Worm (Caenorhabditis elegans): ENCODE data around the gene sra-3.

sra-3 gene

ce11 chrII:9500926-9501325 is 39.7 kb downstream of the sra-3 start (continued):
- no peak for TF ChIP-seq zfp-3 (GFP tag; conservative IDR thresholded peaks at IDR 0.05)
- TF ChIP-seq F10B5.3 (tag; optimal IDR thresholded peaks at IDR 0.05) = no peak
- TF ChIP-seq pqm-1 (tag; optimal IDR thresholded peaks at IDR 0.05) = peak; percentile 81
- no peak for TF ChIP-seq madf-9 (GFP tag; conservative IDR thresholded peaks at IDR 0.05)
- TF ChIP-seq nhr-41 (GFP tag; IDR thresholded peaks at IDR 0.05) = peak; percentile 86
- peak; percentile 96 for TF ChIP-seq dve-1 (tag; optimal IDR thresholded peaks at IDR 0.05; ENCODE audit: insufficient read depth)
- no peak for TF ChIP-seq ctbp-1 (GFP tag; IDR thresholded peaks at IDR 0.05)
- no peak for TF ChIP-seq duxl-1 (tag; optimal IDR thresholded peaks at IDR 0.05; ENCODE audit: poor library complexity)
- peak; percentile 86 for TF ChIP-seq hlh-30 (tag; optimal IDR thresholded peaks at IDR 0.05; ENCODE audit: insufficient read depth)
- TF ChIP-seq ZK546.5 (tag; optimal IDR thresholded peaks at IDR 0.05) = no peak
- peak in 1 of 2 experiments; percentile 49 for TF ChIP-seq hif-1 (tag; optimal IDR thresholded peaks at IDR 0.05)
- peak; percentile 55 for TF ChIP-seq T20F7.1 (GFP tag; optimal IDR thresholded peaks at IDR 0.05)
- TF ChIP-seq mep-1 (tag; optimal IDR thresholded peaks at IDR 0.05) = peak; percentile 60
- TF ChIP-seq lim-7 (GFP tag; IDR thresholded peaks at IDR 0.05) = no peak
- TF ChIP-seq nhr-28 (tag; optimal IDR thresholded peaks at IDR 0.05) = peak; percentile 92
- no peak for TF ChIP-seq F26F4.8 (GFP tag; conservative IDR thresholded peaks at IDR 0.05)
- no peak for TF ChIP-seq set-16 (GFP tag; IDR thresholded peaks at IDR 0.05)
- no peak for TF ChIP-seq zip-2 (tag; optimal IDR thresholded peaks at IDR 0.05)
- no peak for TF ChIP-seq ztf-11 (tag; optimal IDR thresholded peaks at IDR 0.05)
- no peak for TF ChIP-seq lin-29 (GFP tag; IDR thresholded peaks at IDR 0.05)
- TF ChIP-seq skn-1 (tag; optimal IDR thresholded peaks at IDR 0.05) = no peak
- peak; percentile 95 for TF ChIP-seq hlh-11 (tag; optimal IDR thresholded peaks at IDR 0.05)
- no peak for TF ChIP-seq ceh-32 (tag; optimal IDR thresholded peaks at IDR 0.05; ENCODE audit: poor library complexity)
- TF ChIP-seq jun-1 (tag; optimal IDR thresholded peaks at IDR 0.05) = peak; percentile 53
- TF ChIP-seq nhr-102 (tag; optimal IDR thresholded peaks at IDR 0.05) = peak; percentile 83
- TF ChIP-seq ceh-82 (tag; optimal IDR thresholded peaks at IDR 0.05) = no peak
- TF ChIP-seq dmd-9 (GFP tag; IDR thresholded peaks at IDR 0.05) = no peak
- TF ChIP-seq zfp-2 (tag; optimal IDR thresholded peaks at IDR 0.05) = no peak
- peak; percentile 12 for TF ChIP-seq nhr-11 (tag; optimal IDR thresholded peaks at IDR 0.05)
- peak in 1 of 2 experiments; percentile 49 for TF ChIP-seq daf-16 (GFP tag; optimal IDR thresholded peaks at IDR 0.05)
- TF ChIP-seq daf-16 (tag; optimal IDR thresholded peaks at IDR 0.05) = peak; percentile 96
- no peak for TF ChIP-seq daf-19 (GFP tag; conservative IDR thresholded peaks at IDR 0.05)
- TF ChIP-seq pha-4 (GFP tag; IDR thresholded peaks at IDR 0.05) = no peak
- TF ChIP-seq pha-4 (tag; optimal IDR thresholded peaks at IDR 0.05) = peak; percentile 44
- peak; percentile 52 for TF ChIP-seq mes-2 (tag; optimal IDR thresholded peaks at IDR 0.05; ENCODE audit: poor library complexity, severe bottlenecking)
- TF ChIP-seq lir-3 (tag; optimal IDR thresholded peaks at IDR 0.05) = no peak
- TF ChIP-seq tra-1 (GFP tag; IDR thresholded peaks at IDR 0.05) = peak; percentile 88
- no peak for TF ChIP-seq Y105C5A.15 (GFP tag; IDR thresholded peaks at IDR 0.05)
- TF ChIP-seq T26A8.4 (GFP tag; IDR thresholded peaks at IDR 0.05) = no peak
- TF ChIP-seq nhr-10 (tag; optimal IDR thresholded peaks at IDR 0.05) = peak; percentile 24
- TF ChIP-seq D1046.2 (GFP tag; IDR thresholded peaks at IDR 0.05) = no peak
- no peak for TF ChIP-seq spr-1 (tag; optimal IDR thresholded peaks at IDR 0.05)
- no peak for TF ChIP-seq nhr-6 (tag; optimal IDR thresholded peaks at IDR 0.05)
- no peak for TF ChIP-seq nhr-76 (tag; optimal IDR thresholded peaks at IDR 0.05)
- TF ChIP-seq nhr-42 (GFP tag; IDR thresholded peaks at IDR 0.05) = no peak
- no peak for TF ChIP-seq zip-11 (GFP tag; IDR thresholded peaks at IDR 0.05)
- TF ChIP-seq ceh-20 (GFP tag; IDR thresholded peaks at IDR 0.05) = no peak
- TF ChIP-seq fkh-10 (GFP tag; optimal IDR thresholded peaks at IDR 0.05) = no peak
- TF ChIP-seq F37D6.2 (tag; optimal IDR thresholded peaks at IDR 0.05) = no peak

Data from whole organism, L4 larva.